Worm (Caenorhabditis elegans) whole organism, young adult: ENCODE results near the gene T28C6.3.

Source experiments
- B0261.1 ChIP-seq: sonication (generic microtip); optimal IDR thresholded peaks from 2 replicates; lab custom pipeline; 2016; ENCODE audit warnings: mild to moderate bottlenecking, missing genetic modification characterization, moderate library complexity, missing compliant biosample characterization
- attf-6 ChIP-seq: fragments of 200-800 bp; sonication (Bioruptor generic); IDR thresholded peaks from 2 replicates; pipeline ENCODE4 v1.3.6; 2022; ENCODE audit warnings: missing genetic modification reagents, missing genetic modification characterization, missing compliant biosample characterization
- ceh-40 ChIP-seq: fragments of 200-800 bp; sonication (Bioruptor generic); IDR thresholded peaks from 2 replicates; pipeline ENCODE4 v1.3.6; 2022; ENCODE audit warnings: missing genetic modification characterization, missing compliant biosample characterization
- lin-35 ChIP-seq, 3 experiments: fragments of 150-350 bp in 2 of 3; sonication (generic microtip) in 1 of 3; optimal IDR thresholded peaks; 2 replicates each; lab custom pipeline; 2014 to 2018; ENCODE audit warnings: missing biosample characterization in 3 of 3, missing genetic modification characterization in 3 of 3, missing genetic modification reagents in 3 of 3
- lsl-1 ChIP-seq: fragments of 200-800 bp; sonication (Bioruptor generic); optimal IDR thresholded peaks from 2 replicates; lab custom pipeline; 2018; ENCODE audit warnings: mild to moderate bottlenecking, missing genetic modification characterization, moderate library complexity, missing compliant biosample characterization
- nhr-90 ChIP-seq: sonication (generic microtip); optimal IDR thresholded peaks from 2 replicates; lab custom pipeline; 2016; ENCODE audit warnings: missing genotype, mild to moderate bottlenecking, missing genetic modification characterization, missing compliant biosample characterization
- snpc-1.1 ChIP-seq: sonication (generic microtip); optimal IDR thresholded peaks from 2 replicates; lab custom pipeline; 2017; ENCODE audit warnings: missing genetic modification characterization, mild to moderate bottlenecking, missing compliant biosample characterization, antibody characterized with exemption, moderate library complexity, missing genotype, missing genetic modification reagents; ENCODE audit not compliant: insufficient read depth
- snpc-4 ChIP-seq, 5 experiments: fragments of 150-350 bp in 1 of 5; sonication (generic microtip) in 4 of 5; optimal IDR thresholded peaks; 2 replicates each; lab custom pipeline; 2014 to 2018; ENCODE audit warnings: missing genetic modification characterization in 5 of 5, missing biosample characterization in 3 of 5, antibody characterized with exemption in 2 of 5, mild to moderate bottlenecking in 2 of 5, missing compliant biosample characterization in 2 of 5, missing genotype in 2 of 5, moderate library complexity in 2 of 5, missing genetic modification reagents in 1 of 5
- unc-130 ChIP-seq: sonication (generic microtip); optimal IDR thresholded peaks from 2 replicates; lab custom pipeline; 2016; ENCODE audit warnings: missing genetic modification reagents, missing genetic modification characterization, missing compliant biosample characterization
- unc-62 ChIP-seq: fragments of 150-350 bp; optimal IDR thresholded peaks from 2 replicates; lab custom pipeline; 2014; ENCODE audit warnings: missing biosample characterization, missing genetic modification reagents, missing genetic modification characterization

DNA sequence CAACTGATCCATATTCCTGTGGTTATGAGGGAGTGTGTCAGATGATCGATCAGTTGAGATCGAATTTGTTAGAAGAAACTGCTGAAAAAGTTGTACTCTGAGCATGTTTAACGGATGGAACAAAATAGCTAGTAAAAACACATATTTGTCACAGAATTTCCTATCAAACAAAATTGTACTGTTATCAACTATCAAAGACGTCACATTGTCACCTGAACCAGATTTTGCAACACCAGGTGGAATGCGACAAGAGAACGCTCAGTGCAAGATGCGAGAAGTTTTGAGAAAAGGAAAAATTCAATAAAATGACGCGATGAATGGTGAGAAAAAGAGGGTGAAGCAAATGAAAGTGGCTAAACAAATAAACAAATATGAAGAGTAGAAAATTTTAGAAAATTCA, 47.4 kb downstream of the T28C6.3 start:
- TF ChIP-seq unc-130 (GFP tag; lab: Kevin White, UChicago) (no peak), attf-6 (GFP tag; lab: Robert Waterston, UW) (no peak), lsl-1 (no peak), nhr-90 (tag; lab: Kevin White, UChicago) (no peak), snpc-4 (GFP tag; optimal IDR thresholded peaks at IDR 0.05; lab: Kevin White, UChicago) (no peak), snpc-4 (tag; optimal IDR thresholded peaks at IDR 0.05; lab: Kevin White, UChicago) (no peak), snpc-1.1 (no peak), unc-62 (no peak), ceh-40 (GFP tag; lab: Robert Waterston, UW) (no peak), B0261.1 (tag; lab: Kevin White, UChicago) (no peak), lin-35 (GFP tag; optimal IDR thresholded peaks at IDR 0.05; lab: Kevin White, UChicago) (no peak)
